Worm (Caenorhabditis elegans): ENCODE measurements around the gene nhr-36.

DNA sequence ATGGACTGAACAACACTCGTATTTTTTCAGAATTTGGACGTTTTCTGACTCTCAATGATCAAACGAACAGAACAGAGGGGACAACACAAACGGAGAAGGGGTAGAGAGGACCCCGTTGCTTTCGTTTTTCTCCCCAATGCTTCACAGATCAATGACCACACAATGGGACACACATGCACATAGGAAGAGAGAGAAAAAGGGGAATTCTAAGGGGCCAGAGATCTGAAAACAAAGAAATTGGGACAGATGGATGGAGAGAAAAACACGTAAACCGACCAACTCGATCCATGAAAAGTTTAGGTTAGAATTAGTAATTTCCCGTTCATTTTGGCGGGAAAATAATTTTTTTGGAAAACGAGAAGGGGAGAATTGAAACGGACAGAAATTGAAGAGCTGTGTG is 9.1 kb upstream of the nhr-36 start:
- TF ChIP-seq flt-1 (GFP tag; IDR thresholded peaks at IDR 0.05) (no peak), ama-1 (optimal IDR thresholded peaks at IDR 0.05) (no peak), ceh-13 (GFP tag; optimal IDR thresholded peaks at IDR 0.05) (no peak), hnd-1 (tag; optimal IDR thresholded peaks at IDR 0.05) (no peak), scrt-1 (GFP tag; IDR thresholded peaks at IDR 0.05) (no peak), pes-1 (GFP tag; IDR thresholded peaks at IDR 0.05) (no peak), tbx-11 (GFP tag; IDR thresholded peaks at IDR 0.05) (no peak)

Data from whole organism, early embryonic.